Fruit fly (Drosophila melanogaster) whole organism, embryonic: ENCODE data around the gene CG15878.

Source experiments
- Ada2b ChIP-seq: fragments of 200-800 bp; sonication (Bioruptor generic); IDR thresholded peaks from 2 replicates; pipeline ENCODE4 v1.3.6; 2022; ENCODE audit warnings: missing biosample characterization, missing genetic modification characterization
- Bdp1 ChIP-seq: fragments of 200-800 bp; sonication (Bioruptor generic); optimal IDR thresholded peaks from 3 replicates; lab custom pipeline; 2016; ENCODE audit warnings: missing biosample characterization, missing genetic modification characterization
- Bgb ChIP-seq: fragments of 200-800 bp; sonication (Bioruptor generic); IDR thresholded peaks from 2 replicates; pipeline ENCODE4 v1.3.6; 2022; ENCODE audit warnings: missing biosample characterization, missing genetic modification characterization; ENCODE audit not compliant: partially characterized antibody
- CG10209 ChIP-seq: fragments of 200-800 bp; sonication (Bioruptor generic); optimal IDR thresholded peaks from 3 replicates; lab custom pipeline; 2017; ENCODE audit warnings: missing biosample characterization, mild to moderate bottlenecking, missing genetic modification characterization, missing genetic modification reagents
- CG10366 ChIP-seq: fragments of 200-800 bp; sonication (Bioruptor generic); IDR thresholded peaks from 2 replicates; pipeline ENCODE4 v1.3.6; 2022; ENCODE audit warnings: missing biosample characterization, missing genetic modification characterization
- CG10565 ChIP-seq: fragments of 200-800 bp; sonication (Bioruptor generic); optimal IDR thresholded peaks from 3 replicates; lab custom pipeline; 2016; ENCODE audit warnings: missing biosample characterization, mild to moderate bottlenecking, missing genetic modification characterization
- CG14441 ChIP-seq: fragments of 200-800 bp; sonication (Bioruptor generic); IDR thresholded peaks from 2 replicates; pipeline ENCODE4 v1.3.6; 2022; ENCODE audit warnings: missing biosample characterization, missing genetic modification characterization
- CG2875 ChIP-seq: fragments of 200-800 bp; sonication (Bioruptor generic); optimal IDR thresholded peaks from 2 replicates; lab custom pipeline; 2017; ENCODE audit warnings: missing biosample characterization, mild to moderate bottlenecking, missing genetic modification characterization, missing genetic modification reagents
- CG31224 ChIP-seq: fragments of 200-800 bp; sonication (Bioruptor generic); IDR thresholded peaks from 2 replicates; pipeline ENCODE4 v1.3.6; 2022; ENCODE audit warnings: missing biosample characterization, missing genetic modification characterization
- CG32532 ChIP-seq: fragments of 200-800 bp; sonication (Bioruptor generic); IDR thresholded peaks from 2 replicates; pipeline ENCODE4 v1.3.6; 2022; ENCODE audit warnings: missing biosample characterization, missing genetic modification characterization
- CG33213 ChIP-seq: fragments of 200-800 bp; sonication (Bioruptor generic); optimal IDR thresholded peaks from 3 replicates; lab custom pipeline; 2016; ENCODE audit warnings: missing biosample characterization, missing genetic modification characterization
- CG3407 ChIP-seq: fragments of 200-800 bp; sonication (Bioruptor generic); optimal IDR thresholded peaks from 2 replicates; lab custom pipeline; 2018; ENCODE audit warnings: missing biosample characterization, mild to moderate bottlenecking, missing genetic modification characterization
- CG34224 ChIP-seq: fragments of 200-800 bp; sonication (Bioruptor generic); IDR thresholded peaks from 3 replicates; pipeline ENCODE4 v1.3.6; 2022; ENCODE audit warnings: missing biosample characterization, missing genetic modification characterization; ENCODE audit not compliant: partially characterized antibody
- CG3847 ChIP-seq: fragments of 200-800 bp; sonication (Bioruptor generic); IDR thresholded peaks from 2 replicates; pipeline ENCODE4 v1.3.6; 2022; ENCODE audit warnings: missing biosample characterization, missing genetic modification characterization
- CG42726 ChIP-seq: fragments of 200-800 bp; sonication (Bioruptor generic); IDR thresholded peaks from 2 replicates; pipeline ENCODE4 v1.3.6; 2022; ENCODE audit warnings: missing biosample characterization, missing genetic modification characterization; ENCODE audit not compliant: partially characterized antibody
- CG4707 ChIP-seq: fragments of 200-800 bp; sonication (Bioruptor generic); optimal IDR thresholded peaks from 2 replicates; lab custom pipeline; 2018; ENCODE audit warnings: missing biosample characterization, mild to moderate bottlenecking, missing genetic modification characterization, moderate library complexity
- CG7556 ChIP-seq: fragments of 200-800 bp; sonication (Bioruptor generic); optimal IDR thresholded peaks from 2 replicates; lab custom pipeline; 2017; ENCODE audit warnings: missing biosample characterization, mild to moderate bottlenecking, missing genetic modification characterization
- CG7963 ChIP-seq: fragments of 200-800 bp; sonication (Bioruptor generic); IDR thresholded peaks from 3 replicates; pipeline ENCODE4 v1.3.6; 2022; ENCODE audit warnings: missing biosample characterization, missing genetic modification characterization; ENCODE audit not compliant: partially characterized antibody
- CG9797 ChIP-seq: fragments of 200-800 bp; sonication (Bioruptor generic); optimal IDR thresholded peaks from 3 replicates; lab custom pipeline; 2018; ENCODE audit warnings: missing biosample characterization, mild to moderate bottlenecking, missing genetic modification characterization
- CTCF ChIP-seq: fragments of 200-800 bp; sonication (Bioruptor generic); optimal IDR thresholded peaks from 2 replicates; lab custom pipeline; 2017; ENCODE audit warnings: missing biosample characterization, mild to moderate bottlenecking, missing genetic modification characterization, moderate library complexity
- Dp ChIP-seq: fragments of 200-800 bp; sonication (Bioruptor generic); optimal IDR thresholded peaks from 2 replicates; lab custom pipeline; 2018; ENCODE audit warnings: missing biosample characterization, mild to moderate bottlenecking, missing genetic modification characterization, moderate library complexity
- Dref ChIP-seq: fragments of 200-800 bp; sonication (Bioruptor generic); IDR thresholded peaks from 2 replicates; pipeline ENCODE4 v1.3.6; 2022; ENCODE audit warnings: missing biosample characterization, missing genetic modification characterization
- Hmr ChIP-seq: fragments of 200-800 bp; sonication (Bioruptor generic); optimal IDR thresholded peaks from 3 replicates; lab custom pipeline; 2017; ENCODE audit warnings: mild to moderate bottlenecking, missing biosample characterization, missing genetic modification reagents, missing genetic modification characterization
- Scr ChIP-seq: fragments of 200-800 bp; sonication (Bioruptor generic); IDR thresholded peaks from 2 replicates; pipeline ENCODE4 v1.3.6; 2022; ENCODE audit warnings: missing biosample characterization, missing genetic modification characterization; ENCODE audit not compliant: partially characterized antibody
- Stat92E ChIP-seq, 3 experiments: fragments of >200 bp in 2 of 3; fragments of 200-800 bp in 1 of 3; sonication (Bioruptor generic) in 1 of 3; optimal IDR thresholded peaks; 2 replicates each; lab custom pipeline; 2017 to 2019; ENCODE audit warnings: missing biosample characterization in 3 of 3, missing genetic modification characterization in 3 of 3, mild to moderate bottlenecking in 1 of 3, moderate library complexity in 1 of 3
- YL-1 ChIP-seq: fragments of 200-800 bp; sonication (Bioruptor generic); optimal IDR thresholded peaks from 3 replicates; lab custom pipeline; 2017; ENCODE audit warnings: missing biosample characterization, mild to moderate bottlenecking, missing genetic modification characterization
- amos ChIP-seq: fragments of 200-800 bp; sonication (Bioruptor generic); IDR thresholded peaks from 2 replicates; pipeline ENCODE4 v1.3.6; 2022; ENCODE audit warnings: missing biosample characterization, missing genetic modification characterization; ENCODE audit not compliant: partially characterized antibody
- caup ChIP-seq: fragments of 200-800 bp; sonication (Bioruptor generic); optimal IDR thresholded peaks from 3 replicates; lab custom pipeline; 2017; ENCODE audit warnings: missing biosample characterization, mild to moderate bottlenecking, missing genetic modification characterization, moderate library complexity; ENCODE audit not compliant: severe bottlenecking
- chinmo ChIP-seq: fragments of 200-800 bp; sonication (Bioruptor generic); IDR thresholded peaks from 4 replicates; pipeline ENCODE4 v1.3.6; 2022; ENCODE audit warnings: missing biosample characterization, missing genetic modification characterization; ENCODE audit not compliant: partially characterized antibody
- dm ChIP-seq: fragments of 200-800 bp; sonication (Bioruptor generic); optimal IDR thresholded peaks from 3 replicates; lab custom pipeline; 2016; ENCODE audit warnings: missing biosample characterization, missing genetic modification characterization
- gem ChIP-seq: fragments of 200-800 bp; sonication (Bioruptor generic); optimal IDR thresholded peaks from 2 replicates; lab custom pipeline; 2019; ENCODE audit warnings: missing biosample characterization, mild to moderate bottlenecking, missing genetic modification characterization, moderate library complexity
- hbn ChIP-seq: fragments of 200-800 bp; sonication (Bioruptor generic); IDR thresholded peaks from 2 replicates; pipeline ENCODE4 v1.3.6; 2022; ENCODE audit warnings: missing biosample characterization, missing genetic modification characterization; ENCODE audit not compliant: partially characterized antibody
- mirr ChIP-seq: fragments of 200-800 bp; sonication (Bioruptor generic); optimal IDR thresholded peaks from 3 replicates; lab custom pipeline; 2018; ENCODE audit warnings: missing biosample characterization, mild to moderate bottlenecking, missing genetic modification characterization
- nerfin-2 ChIP-seq: fragments of 200-800 bp; sonication (Bioruptor generic); IDR thresholded peaks from 2 replicates; pipeline ENCODE4 v1.3.6; 2022; ENCODE audit warnings: missing biosample characterization, missing genetic modification characterization; ENCODE audit not compliant: partially characterized antibody
- nom ChIP-seq: fragments of 200-800 bp; sonication (Bioruptor generic); optimal IDR thresholded peaks from 2 replicates; lab custom pipeline; 2017; ENCODE audit warnings: missing biosample characterization, missing genetic modification characterization, mild to moderate bottlenecking, moderate library complexity, missing genetic modification reagents
- onecut ChIP-seq: fragments of 200-800 bp; sonication (Bioruptor generic); IDR thresholded peaks from 2 replicates; pipeline ENCODE4 v1.3.6; 2022; ENCODE audit warnings: missing biosample characterization, missing genetic modification characterization
- pho ChIP-seq: fragments of 200-800 bp; sonication (Bioruptor generic); optimal IDR thresholded peaks from 2 replicates; lab custom pipeline; 2016; ENCODE audit warnings: missing biosample characterization, missing genetic modification characterization
- pzg ChIP-seq: fragments of 200-800 bp; sonication (Bioruptor generic); optimal IDR thresholded peaks from 3 replicates; lab custom pipeline; 2018; ENCODE audit warnings: missing biosample characterization, mild to moderate bottlenecking, missing genetic modification characterization, moderate library complexity
- sob ChIP-seq: fragments of 200-800 bp; sonication (Bioruptor generic); IDR thresholded peaks from 2 replicates; pipeline ENCODE4 v1.3.6; 2022; ENCODE audit warnings: missing biosample characterization, missing genetic modification characterization
- stc ChIP-seq: fragments of 200-800 bp; sonication (Bioruptor generic); IDR thresholded peaks from 2 replicates; pipeline ENCODE4 v1.3.6; 2022; ENCODE audit warnings: missing biosample characterization, missing genetic modification characterization
- tap ChIP-seq: fragments of 200-800 bp; optimal IDR thresholded peaks from 3 replicates; lab custom pipeline; 2019; ENCODE audit warnings: missing biosample characterization, mild to moderate bottlenecking, missing genetic modification characterization, moderate library complexity
- tna ChIP-seq: fragments of 200-800 bp; sonication (Bioruptor generic); IDR thresholded peaks from 2 replicates; pipeline ENCODE4 v1.3.6; 2022; ENCODE audit warnings: missing biosample characterization, missing genetic modification characterization; ENCODE audit not compliant: partially characterized antibody
- trem ChIP-seq: fragments of 200-800 bp; optimal IDR thresholded peaks from 3 replicates; lab custom pipeline; 2019; ENCODE audit warnings: missing biosample characterization, mild to moderate bottlenecking, missing genetic modification characterization, moderate library complexity
- vnd ChIP-seq: fragments of 200-800 bp; sonication (Bioruptor generic); IDR thresholded peaks from 3 replicates; pipeline ENCODE4 v1.3.6; 2022; ENCODE audit warnings: missing biosample characterization, missing genetic modification characterization; ENCODE audit not compliant: partially characterized antibody
- wdn ChIP-seq: fragments of 200-800 bp; sonication (Bioruptor generic); IDR thresholded peaks from 2 replicates; pipeline ENCODE4 v1.3.6; 2022; ENCODE audit warnings: missing biosample characterization, missing genetic modification characterization
- wek ChIP-seq: fragments of 200-800 bp; sonication (Bioruptor generic); optimal IDR thresholded peaks from 3 replicates; lab custom pipeline; 2018; ENCODE audit warnings: missing biosample characterization, mild to moderate bottlenecking, missing genetic modification characterization, moderate library complexity
- zen2 ChIP-seq: fragments of 200-800 bp; sonication (Bioruptor generic); IDR thresholded peaks from 3 replicates; pipeline ENCODE4 v1.3.6; 2022; ENCODE audit warnings: missing biosample characterization, missing genetic modification characterization; ENCODE audit not compliant: partially characterized antibody

Gene CG15878

DNA sequence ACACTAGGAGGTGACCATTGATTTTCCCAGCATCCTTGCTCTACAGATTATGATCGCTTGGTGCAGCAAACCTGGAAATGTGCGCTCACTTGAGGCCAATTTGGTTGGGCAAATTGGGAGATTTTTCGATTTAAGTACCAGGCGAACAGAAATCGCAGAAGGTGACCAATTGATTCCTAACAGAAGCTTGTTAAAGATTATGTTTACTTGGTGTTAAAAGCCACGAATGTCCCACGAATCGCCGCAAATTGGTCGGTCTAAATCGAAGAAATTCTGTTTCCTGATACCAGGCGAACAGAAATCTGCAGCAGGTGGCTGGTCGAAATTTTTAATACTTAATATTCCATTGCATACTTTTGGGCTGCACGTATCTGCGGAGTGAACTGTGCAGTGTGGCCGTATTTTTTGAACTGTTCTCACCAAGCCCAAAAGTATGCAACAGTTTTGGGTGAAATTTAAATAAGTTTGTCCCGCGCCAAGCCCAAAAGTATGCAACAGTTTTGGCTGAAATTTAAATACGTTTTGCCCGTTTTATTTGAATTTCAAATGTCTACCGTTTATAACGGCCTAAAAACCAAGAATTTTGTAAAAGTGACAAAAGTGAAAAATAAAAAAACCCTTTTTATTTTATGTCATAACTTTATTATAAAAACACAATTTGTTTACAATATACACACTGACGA is 31.7 kb upstream of the CG15878 start, which contains the start of gene CG32301 (continued):
- peak; percentile 67 for TF ChIP-seq CG9797 (GFP tag; lab: Kevin White, UChicago)
- peak; percentile 48; the same call in 2 of the 3 replicates for TF ChIP-seq CG34224 (GFP tag; lab: Robert Waterston, UW)
- TF ChIP-seq tap (tag; lab: Kevin White, UChicago), result no peak
- TF ChIP-seq amos (GFP tag; lab: Robert Waterston, UW), result peak; percentile 32; the same call in 1 of the 2 replicates
- no peak for TF ChIP-seq CG10366
- peak; percentile 29 for TF ChIP-seq mirr (GFP tag; lab: Kevin White, UChicago)
- peak; percentile 41; the same call in 1 of the 2 replicates for TF ChIP-seq nerfin-2 (GFP tag; lab: Robert Waterston, UW)
- TF ChIP-seq CG10209 (GFP tag; lab: Kevin White, UChicago), result no peak
- TF ChIP-seq CG31224 (GFP tag; lab: Robert Waterston, UW), result peak; percentile 99
- TF ChIP-seq Bgb (GFP tag; lab: Robert Waterston, UW), result peak; percentile 42; the same call in 1 of the 2 replicates
- 0 out of 3 replicates have a peak, but pooled peaks have one; percentile 25 for TF ChIP-seq CG7963
- 0 out of 2 replicates have a peak, but pooled peaks have one; percentile 24 for TF ChIP-seq CG42726
- peak; percentile 74; the same call in 2 of the 4 replicates for TF ChIP-seq chinmo (GFP tag; lab: Robert Waterston, UW)
- TF ChIP-seq CG10565, result no peak
- no peak for TF ChIP-seq wdn
- no peak for TF ChIP-seq caup (GFP tag; lab: Kevin White, UChicago)
- TF ChIP-seq tna, result no peak
- TF ChIP-seq wek (GFP tag; lab: Kevin White, UChicago), result no peak
- TF ChIP-seq trem, result peak; percentile 6
- TF ChIP-seq Bdp1 (GFP tag; lab: Kevin White, UChicago), result no peak
- peak; percentile 70 for TF ChIP-seq zen2
- TF ChIP-seq hbn (GFP tag; lab: Robert Waterston, UW), result peak; percentile 33; the same call in 1 of the 2 replicates
- TF ChIP-seq Dref (GFP tag; lab: Robert Waterston, UW), result no peak
- TF ChIP-seq CG33213 (GFP tag; lab: Kevin White, UChicago), result peak; percentile 88
- peak; percentile 43 for TF ChIP-seq onecut (GFP tag; lab: Robert Waterston, UW)
- TF ChIP-seq CG7556 (GFP tag; lab: Kevin White, UChicago), result no peak
- peak; percentile 45 for TF ChIP-seq Dp (GFP tag; lab: Kevin White, UChicago)
- TF ChIP-seq CG3407 (GFP tag; lab: Kevin White, UChicago), result no peak
- TF ChIP-seq stc (GFP tag; lab: Robert Waterston, UW), result peak; percentile 41; the same call in 1 of the 2 replicates
- TF ChIP-seq Ada2b (GFP tag; lab: Robert Waterston, UW), result no peak
- peak; percentile 27; the same call in 1 of the 3 replicates for TF ChIP-seq vnd (GFP tag; lab: Robert Waterston, UW)
- peak; percentile 42 for TF ChIP-seq Scr (GFP tag; lab: Robert Waterston, UW)
- no peak for TF ChIP-seq Stat92E (GFP tag; optimal IDR thresholded peaks at IDR 0.05; lab: Kevin White, UChicago)
- TF ChIP-seq pzg, result peak; percentile 3
- TF ChIP-seq pho (GFP tag; lab: Kevin White, UChicago), result no peak
- TF ChIP-seq CG32532 (GFP tag; lab: Robert Waterston, UW), result no peak
- no peak for TF ChIP-seq gem (tag; lab: Kevin White, UChicago)
- TF ChIP-seq dm (GFP tag; lab: Kevin White, UChicago), result no peak
- TF ChIP-seq Hmr (GFP tag; lab: Kevin White, UChicago), result peak; percentile 70
- TF ChIP-seq CG14441 (GFP tag; lab: Robert Waterston, UW), result no peak
- no peak for TF ChIP-seq sob
- no peak for TF ChIP-seq YL-1
- TF ChIP-seq CTCF (GFP tag; lab: Kevin White, UChicago), result peak; percentile 62
- TF ChIP-seq CG4707, result no peak
- TF ChIP-seq CG2875, result no peak
- TF ChIP-seq nom (GFP tag; lab: Kevin White, UChicago), result no peak
- 0 out of 2 replicates have a peak, but pooled peaks have one; percentile 9 for TF ChIP-seq CG3847 (GFP tag; lab: Robert Waterston, UW)
